Fruit fly (Drosophila melanogaster): ENCODE results near the gene Cp18.

Cp18 gene

dm6 chr3L:8683773-8684172 is 42.8 kb upstream of the Cp18 start:
- no peak for TF ChIP-seq pad (GFP tag; optimal IDR thresholded peaks at IDR 0.05)
- no peak for TF ChIP-seq CG7101 (tag; optimal IDR thresholded peaks at IDR 0.05)
- no peak for TF ChIP-seq tj (GFP tag; optimal IDR thresholded peaks at IDR 0.05)
- no peak for TF ChIP-seq Clk (GFP tag; optimal IDR thresholded peaks at IDR 0.05)
- no peak for TF ChIP-seq CG11617 (GFP tag; optimal IDR thresholded peaks at IDR 0.05)
- no peak for TF ChIP-seq cnc (optimal IDR thresholded peaks at IDR 0.05)
- TF ChIP-seq toe (GFP tag; optimal IDR thresholded peaks at IDR 0.05) = no peak
- TF ChIP-seq CG5204 (GFP tag; optimal IDR thresholded peaks at IDR 0.05) = no peak
- TF ChIP-seq cic (GFP tag; optimal IDR thresholded peaks at IDR 0.05) = no peak
- TF ChIP-seq CG12768 (GFP tag; optimal IDR thresholded peaks at IDR 0.05) = no peak
- TF ChIP-seq CG33017 (tag; optimal IDR thresholded peaks at IDR 0.05) = no peak
- no peak for TF ChIP-seq kay (GFP tag; ENCODE audit: borderline replicate concordance)
- TF ChIP-seq CG1620 (GFP tag; optimal IDR thresholded peaks at IDR 0.05) = no peak
- no peak for TF ChIP-seq CG7045 (GFP tag; optimal IDR thresholded peaks at IDR 0.05)

- TF ChIP-seq ovo (GFP tag; optimal IDR thresholded peaks at IDR 0.05) (peak; percentile 65), tj (GFP tag; optimal IDR thresholded peaks at IDR 0.05) (peak; percentile 67), cic (GFP tag; optimal IDR thresholded peaks at IDR 0.05) (no peak)
Measured at dm6 chr3L:8684419-8685081, 42.0 kb upstream of the Cp18 start.

- TF ChIP-seq CG7045 (GFP tag; optimal IDR thresholded peaks at IDR 0.05) = no peak
Measured at dm6 chr3L:8686646-8687045, 39.9 kb upstream of the Cp18 start.

dm6 chr3L:8688694-8689291 is 37.8 kb upstream of the Cp18 start:
- peak; percentile 12 for TF ChIP-seq bab1 (GFP tag; optimal IDR thresholded peaks at IDR 0.05)
- TF ChIP-seq CG7101 (tag; optimal IDR thresholded peaks at IDR 0.05) = no peak

dm6 chr3L:8689675-8690074 is 36.9 kb upstream of the Cp18 start:
- TF ChIP-seq Clk (GFP tag; optimal IDR thresholded peaks at IDR 0.05) = no peak
- no peak for TF ChIP-seq tj (GFP tag; optimal IDR thresholded peaks at IDR 0.05)
- TF ChIP-seq CG7101 (tag; optimal IDR thresholded peaks at IDR 0.05) = peak; percentile 21

dm6 chr3L:8690630-8691029 is 36.0 kb upstream of the Cp18 start:
- TF ChIP-seq CG14711 (tag; optimal IDR thresholded peaks at IDR 0.05) (no peak), ovo (GFP tag; optimal IDR thresholded peaks at IDR 0.05) (no peak), CG12768 (GFP tag; optimal IDR thresholded peaks at IDR 0.05) (no peak), pad (GFP tag; optimal IDR thresholded peaks at IDR 0.05) (no peak), CG5204 (GFP tag; optimal IDR thresholded peaks at IDR 0.05) (no peak), cnc (optimal IDR thresholded peaks at IDR 0.05) (no peak), CG7045 (GFP tag; optimal IDR thresholded peaks at IDR 0.05) (no peak), CG33017 (tag; optimal IDR thresholded peaks at IDR 0.05) (no peak), tj (GFP tag; optimal IDR thresholded peaks at IDR 0.05) (no peak), Mnt (GFP tag; optimal IDR thresholded peaks at IDR 0.05) (no peak), CG11617 (GFP tag; optimal IDR thresholded peaks at IDR 0.05) (no peak), Clk (GFP tag; optimal IDR thresholded peaks at IDR 0.05) (no peak), toe (GFP tag; optimal IDR thresholded peaks at IDR 0.05) (no peak), Crg-1 (GFP tag; optimal IDR thresholded peaks at IDR 0.05) (no peak), kay (GFP tag; ENCODE audit: borderline replicate concordance) (no peak), CG7101 (tag; optimal IDR thresholded peaks at IDR 0.05) (no peak), cic (GFP tag; optimal IDR thresholded peaks at IDR 0.05) (no peak), Hr96 (GFP tag; optimal IDR thresholded peaks at IDR 0.05) (no peak)

dm6 chr3L:8691891-8692874 is 34.4 kb upstream of the Cp18 start:
- TF ChIP-seq kay (GFP tag; ENCODE audit: borderline replicate concordance) (peak; percentile 89), CG7101 (tag; optimal IDR thresholded peaks at IDR 0.05) (peak; percentile 68), pad (GFP tag; optimal IDR thresholded peaks at IDR 0.05) (peak; percentile 43), tj (GFP tag; optimal IDR thresholded peaks at IDR 0.05) (peak; percentile 49), bab1 (GFP tag; optimal IDR thresholded peaks at IDR 0.05) (peak; percentile 86), CG12768 (GFP tag; optimal IDR thresholded peaks at IDR 0.05) (peak; percentile 85), CG7045 (GFP tag; optimal IDR thresholded peaks at IDR 0.05) (peak; percentile 54), cic (GFP tag; optimal IDR thresholded peaks at IDR 0.05) (peak; percentile 85), Clk (GFP tag; optimal IDR thresholded peaks at IDR 0.05) (no peak), ovo (GFP tag; optimal IDR thresholded peaks at IDR 0.05) (no peak), Mnt (GFP tag; optimal IDR thresholded peaks at IDR 0.05) (peak; percentile 63), CG11617 (GFP tag; optimal IDR thresholded peaks at IDR 0.05) (peak; percentile 91), CG1620 (GFP tag; optimal IDR thresholded peaks at IDR 0.05) (no peak), toe (GFP tag; optimal IDR thresholded peaks at IDR 0.05) (no peak), cnc (optimal IDR thresholded peaks at IDR 0.05) (no peak), Hr96 (GFP tag; optimal IDR thresholded peaks at IDR 0.05) (peak; percentile 53), CG14711 (tag; optimal IDR thresholded peaks at IDR 0.05) (peak; percentile 56), Crg-1 (GFP tag; optimal IDR thresholded peaks at IDR 0.05) (peak; percentile 14), CG33017 (tag; optimal IDR thresholded peaks at IDR 0.05) (peak; percentile 25), CG5204 (GFP tag; optimal IDR thresholded peaks at IDR 0.05) (no peak)

All from whole organism, adult.